Fruit fly (Drosophila melanogaster) whole organism, wandering third instar larva: ENCODE measurements around the gene Unc50.

Experiments
- Dfd ChIP-seq: fragments of >200 bp; optimal IDR thresholded peaks from 2 replicates; lab custom pipeline; 2017; ENCODE audit warnings: missing biosample characterization, missing genetic modification characterization
- GATAd ChIP-seq: sonication (Bioruptor generic); optimal IDR thresholded peaks from 2 replicates; lab custom pipeline; 2016; ENCODE audit warnings: missing biosample characterization, missing genetic modification characterization
- Jra ChIP-seq: sonication (Bioruptor generic); optimal IDR thresholded peaks from 2 replicates; lab custom pipeline; 2016; ENCODE audit warnings: missing biosample characterization, missing genetic modification characterization
- OdsH ChIP-seq: fragments of 200-800 bp; sonication (Bioruptor generic); optimal IDR thresholded peaks from 2 replicates; lab custom pipeline; 2016; ENCODE audit warnings: missing biosample characterization, mild to moderate bottlenecking, missing genetic modification characterization
- Rel ChIP-seq, 2 experiments: fragments of 200-800 bp; sonication (Bioruptor generic) in 1 of 2; optimal IDR thresholded peaks; 2 replicates in 1 of 2; 3 replicates in 1 of 2; lab custom pipeline; 2016 to 2019; ENCODE audit warnings: mild to moderate bottlenecking in 2 of 2, missing biosample characterization in 2 of 2, missing genetic modification characterization in 2 of 2, moderate library complexity in 1 of 2
- Vsx2 ChIP-seq: fragments of 200-300, 225-300 bp; sonication (Bioruptor generic); optimal IDR thresholded peaks from 2 replicates; lab custom pipeline; 2018; ENCODE audit warnings: missing biosample characterization, missing genetic modification characterization; ENCODE audit not compliant: partially characterized antibody
- br ChIP-seq: fragments of 200-800 bp; sonication (Bioruptor generic); optimal IDR thresholded peaks from 2 replicates; lab custom pipeline; 2016; ENCODE audit warnings: missing biosample characterization, missing genetic modification characterization
- fru ChIP-seq: fragments of 200-800 bp; sonication (Bioruptor generic); optimal IDR thresholded peaks from 3 replicates; lab custom pipeline; 2016; ENCODE audit warnings: missing biosample characterization, mild to moderate bottlenecking, missing genetic modification characterization
- pan ChIP-seq: fragments of >200 bp; optimal IDR thresholded peaks from 2 replicates; lab custom pipeline; 2017
- rgr ChIP-seq: fragments of 200-800 bp; sonication (Bioruptor generic); optimal IDR thresholded peaks from 3 replicates; lab custom pipeline; 2016; ENCODE audit warnings: missing biosample characterization, mild to moderate bottlenecking, missing genetic modification characterization
- usp ChIP-seq: fragments of >200 bp; optimal IDR thresholded peaks from 2 replicates; lab custom pipeline; 2017; ENCODE audit warnings: missing biosample characterization, missing genetic modification characterization

DNA sequence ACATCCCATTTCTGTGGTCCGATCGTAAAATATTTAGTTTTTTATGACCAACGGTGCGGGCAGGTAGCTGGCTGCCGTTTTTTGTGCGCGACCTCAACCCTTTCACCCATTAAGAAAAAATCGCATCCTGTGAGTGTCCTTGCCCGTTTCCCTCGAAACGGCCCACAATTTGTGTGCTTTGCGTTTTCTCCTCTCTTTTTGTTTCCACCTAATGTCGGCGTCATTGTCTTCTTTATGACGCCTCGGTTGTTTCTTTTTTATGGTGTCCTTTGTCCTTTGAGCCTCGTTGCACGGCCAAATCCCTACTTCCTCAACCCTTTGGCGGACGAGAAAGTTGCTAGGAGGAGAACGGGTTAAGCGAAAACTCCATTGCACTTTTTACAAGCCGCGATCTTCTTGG is 24.8 kb upstream of the Unc50 start:
- TF ChIP-seq OdsH = no peak
- no peak for TF ChIP-seq usp (GFP tag; lab: Kevin White, UChicago)
- no peak for TF ChIP-seq Jra (GFP tag; lab: Kevin White, UChicago)
- no peak for TF ChIP-seq br (GFP tag; lab: Kevin White, UChicago)
- no peak for TF ChIP-seq pan
- no peak for TF ChIP-seq GATAd (GFP tag; lab: Kevin White, UChicago)
- TF ChIP-seq fru (GFP tag; lab: Kevin White, UChicago) = no peak
- no peak for TF ChIP-seq Rel (GFP tag; optimal IDR thresholded peaks at IDR 0.05; lab: Kevin White, UChicago)
- no peak for TF ChIP-seq Rel (tag; optimal IDR thresholded peaks at IDR 0.05; lab: Kevin White, UChicago)
- TF ChIP-seq Vsx2 (GFP tag; lab: Kevin White, UChicago) = no peak
- TF ChIP-seq Dfd (GFP tag; lab: Kevin White, UChicago) = no peak
- no peak for TF ChIP-seq rgr (GFP tag; lab: Kevin White, UChicago)
